Fruit fly (Drosophila melanogaster) whole organism, pupa: ENCODE data around the gene Polr3E.

Source experiments
- CG15710 ChIP-seq: fragments of 200-800 bp; sonication (Bioruptor generic); optimal IDR thresholded peaks from 2 replicates; lab custom pipeline; 2018; ENCODE audit warnings: missing biosample characterization, mild to moderate bottlenecking, missing genetic modification characterization, moderate library complexity
- CG8159 ChIP-seq: fragments of 200-800 bp; sonication (Bioruptor generic); optimal IDR thresholded peaks from 3 replicates; lab custom pipeline; 2018; ENCODE audit warnings: missing biosample characterization, mild to moderate bottlenecking, missing genetic modification characterization, moderate library complexity
- CG8301 ChIP-seq: fragments of 200-800 bp; sonication (Bioruptor generic); optimal IDR thresholded peaks from 2 replicates; lab custom pipeline; 2018; ENCODE audit warnings: missing biosample characterization, mild to moderate bottlenecking, missing genetic modification characterization

- TF ChIP-seq CG8301 (no peak), CG8159 (tag; lab: Kevin White, UChicago) (no peak), CG15710 (tag; lab: Kevin White, UChicago) (no peak)
Observed at dm6 chr3L:21035231-21035630, 3.6 kb downstream of the Polr3E start.
